Worm (Caenorhabditis elegans) whole organism, L4 larva: ENCODE data around the gene Y48A5A.1.

Experiments used
- Y48G9A.11 ChIP-seq: fragments of 200-800 bp; sonication (Bioruptor generic); IDR thresholded peaks from 2 replicates; pipeline ENCODE4 v1.3.6; 2022; ENCODE audit warnings: missing genetic modification reagents, missing genetic modification characterization, missing compliant biosample characterization
- ZK546.5 ChIP-seq, 2 experiments: sonication (generic microtip); optimal IDR thresholded peaks; 2 replicates each; lab custom pipeline; 2017; ENCODE audit warnings: missing biosample characterization in 2 of 2, missing genetic modification characterization in 2 of 2
- daf-16 ChIP-seq, 3 experiments: sonication (generic microtip); optimal IDR thresholded peaks; 2 replicates each; lab custom pipeline; 2016 to 2017; ENCODE audit warnings: missing genetic modification characterization in 3 of 3, missing genetic modification reagents in 3 of 3, mild to moderate bottlenecking in 2 of 3, missing compliant biosample characterization in 2 of 3, missing biosample characterization in 1 of 3, moderate library complexity in 1 of 3
- duxl-1 ChIP-seq: sonication (generic microtip); optimal IDR thresholded peaks from 2 replicates; lab custom pipeline; 2016; ENCODE audit warnings: mild to moderate bottlenecking, missing genetic modification characterization, moderate library complexity, missing compliant biosample characterization; ENCODE audit not compliant: poor library complexity
- fkh-10 ChIP-seq: fragments of 150-350 bp; optimal IDR thresholded peaks from 2 replicates; lab custom pipeline; 2014; ENCODE audit warnings: missing biosample characterization, missing genetic modification reagents, missing genetic modification characterization
- mdl-1 ChIP-seq, 2 experiments: fragments of 150-350 bp in 1 of 2; sonication (generic microtip) in 1 of 2; optimal IDR thresholded peaks; 2 replicates each; lab custom pipeline; 2014 to 2017; ENCODE audit warnings: missing biosample characterization in 2 of 2, missing genetic modification characterization in 2 of 2
- saeg-2 ChIP-seq: fragments of 200-800 bp; sonication (Bioruptor generic); IDR thresholded peaks from 2 replicates; pipeline ENCODE4 v1.3.6; 2022; ENCODE audit warnings: missing genetic modification reagents, missing genetic modification characterization, missing compliant biosample characterization
- unc-39 ChIP-seq: sonication (generic microtip); optimal IDR thresholded peaks from 2 replicates; lab custom pipeline; 2017; ENCODE audit warnings: missing biosample characterization, missing genetic modification characterization

- TF ChIP-seq saeg-2 (GFP tag; lab: Robert Waterston, UW), result no peak
- TF ChIP-seq ZK546.5 (tag; optimal IDR thresholded peaks at IDR 0.05; lab: Kevin White, UChicago), result no peak
- TF ChIP-seq daf-16 (GFP tag; optimal IDR thresholded peaks at IDR 0.05; lab: Kevin White, UChicago), result no peak
- TF ChIP-seq daf-16 (tag; optimal IDR thresholded peaks at IDR 0.05; lab: Kevin White, UChicago), result no peak
- no peak for TF ChIP-seq Y48G9A.11 (GFP tag; lab: Robert Waterston, UW)
- TF ChIP-seq duxl-1 (tag; lab: Kevin White, UChicago), result no peak
- TF ChIP-seq unc-39 (tag; lab: Kevin White, UChicago), result no peak
- TF ChIP-seq mdl-1 (tag; optimal IDR thresholded peaks at IDR 0.05; lab: Kevin White, UChicago), result no peak
- no peak for TF ChIP-seq fkh-10 (GFP tag; lab: Kevin White, UChicago)
Observed at ce11 chrIV:1947891-1948290, 17.4 kb upstream of the Y48A5A.1 start, which contains the start of gene tsen-54.
